Fruit fly (Drosophila melanogaster) whole organism, wandering third instar larva: ENCODE results near the gene CG1628.

Experiments
- Abd-B ChIP-seq: fragments of >200 bp; optimal IDR thresholded peaks from 2 replicates; lab custom pipeline; 2017; ENCODE audit warnings: missing biosample characterization, missing genetic modification characterization
- CG32264 ChIP-seq: fragments of 200-800 bp; sonication (Bioruptor generic); optimal IDR thresholded peaks from 2 replicates; lab custom pipeline; 2016; ENCODE audit warnings: missing biosample characterization, missing genetic modification characterization
- CG9705 ChIP-seq: fragments of 200-800 bp; sonication (Bioruptor generic); optimal IDR thresholded peaks from 2 replicates; lab custom pipeline; 2018; ENCODE audit warnings: missing biosample characterization, mild to moderate bottlenecking, missing genetic modification characterization
- Dfd ChIP-seq: fragments of >200 bp; optimal IDR thresholded peaks from 2 replicates; lab custom pipeline; 2017; ENCODE audit warnings: missing biosample characterization, missing genetic modification characterization
- Dif ChIP-seq: fragments of 200-275, 200-300 bp; sonication (Bioruptor generic); optimal IDR thresholded peaks from 2 replicates; lab custom pipeline; 2018; ENCODE audit warnings: missing biosample characterization, missing genetic modification characterization; ENCODE audit not compliant: partially characterized antibody
- GATAd ChIP-seq: sonication (Bioruptor generic); optimal IDR thresholded peaks from 2 replicates; lab custom pipeline; 2016; ENCODE audit warnings: missing biosample characterization, missing genetic modification characterization
- HLH106 ChIP-seq: fragments of 200-800 bp; optimal IDR thresholded peaks from 3 replicates; lab custom pipeline; 2019; ENCODE audit warnings: missing biosample characterization, mild to moderate bottlenecking, missing genetic modification characterization, moderate library complexity
- Hnf4 ChIP-seq: fragments of 200-800 bp; sonication (Bioruptor generic); optimal IDR thresholded peaks from 2 replicates; lab custom pipeline; 2016; ENCODE audit warnings: missing biosample characterization, mild to moderate bottlenecking, missing genetic modification characterization
- Hr78 ChIP-seq: fragments of >200 bp; optimal IDR thresholded peaks from 2 replicates; lab custom pipeline; 2017; ENCODE audit warnings: missing biosample characterization, missing genetic modification characterization
- Hr83 ChIP-seq: fragments of 200-300 bp; sonication (Bioruptor generic); optimal IDR thresholded peaks from 2 replicates; lab custom pipeline; 2016; ENCODE audit warnings: missing biosample characterization, mild to moderate bottlenecking, missing genetic modification characterization, moderate library complexity; ENCODE audit not compliant: poor library complexity, severe bottlenecking
- Jra ChIP-seq: sonication (Bioruptor generic); optimal IDR thresholded peaks from 2 replicates; lab custom pipeline; 2016; ENCODE audit warnings: missing biosample characterization, missing genetic modification characterization
- Mio ChIP-seq: sonication (Bioruptor generic); optimal IDR thresholded peaks from 2 replicates; lab custom pipeline; 2016; ENCODE audit warnings: missing biosample characterization, missing genetic modification characterization
- Myc ChIP-seq: fragments of >200 bp; optimal IDR thresholded peaks from 2 replicates; lab custom pipeline; 2017
- N ChIP-seq: fragments of >200 bp; optimal IDR thresholded peaks from 2 replicates; lab custom pipeline; 2018; ENCODE audit warnings: missing biosample characterization, missing external identifiers, missing genetic modification characterization
- OdsH ChIP-seq: fragments of 200-800 bp; sonication (Bioruptor generic); optimal IDR thresholded peaks from 2 replicates; lab custom pipeline; 2016; ENCODE audit warnings: missing biosample characterization, mild to moderate bottlenecking, missing genetic modification characterization
- Rel ChIP-seq, 2 experiments: fragments of 200-800 bp; sonication (Bioruptor generic) in 1 of 2; optimal IDR thresholded peaks; 2 replicates in 1 of 2; 3 replicates in 1 of 2; lab custom pipeline; 2016 to 2019; ENCODE audit warnings: mild to moderate bottlenecking in 2 of 2, missing biosample characterization in 2 of 2, missing genetic modification characterization in 2 of 2, moderate library complexity in 1 of 2
- Sp1 ChIP-seq: fragments of 200-800 bp; sonication (Bioruptor generic); optimal IDR thresholded peaks from 3 replicates; lab custom pipeline; 2019; ENCODE audit warnings: missing biosample characterization, mild to moderate bottlenecking, missing genetic modification characterization, moderate library complexity
- Vsx2 ChIP-seq: fragments of 200-300, 225-300 bp; sonication (Bioruptor generic); optimal IDR thresholded peaks from 2 replicates; lab custom pipeline; 2018; ENCODE audit warnings: missing biosample characterization, missing genetic modification characterization; ENCODE audit not compliant: partially characterized antibody
- br ChIP-seq: fragments of 200-800 bp; sonication (Bioruptor generic); optimal IDR thresholded peaks from 2 replicates; lab custom pipeline; 2016; ENCODE audit warnings: missing biosample characterization, missing genetic modification characterization
- brk ChIP-seq: fragments of 200-800 bp; sonication (Bioruptor generic); optimal IDR thresholded peaks from 2 replicates; lab custom pipeline; 2016; ENCODE audit warnings: missing biosample characterization, mild to moderate bottlenecking, missing genetic modification characterization
- dl ChIP-seq, 2 experiments: fragments of 175-275, 200-275 bp in 1 of 2; fragments of 200-275 bp in 1 of 2; sonication (Bioruptor generic); optimal IDR thresholded peaks; lab custom pipeline; 2018; ENCODE audit warnings: mild to moderate bottlenecking in 2 of 2, missing biosample characterization in 2 of 2, missing genetic modification characterization in 2 of 2, moderate library complexity in 2 of 2; ENCODE audit not compliant: partially characterized antibody in 2 of 2, insufficient read depth in 1 of 2
- dmrt93B ChIP-seq: fragments of 200-800 bp; sonication (Bioruptor generic); optimal IDR thresholded peaks from 2 replicates; lab custom pipeline; 2018; ENCODE audit warnings: missing biosample characterization, mild to moderate bottlenecking, missing genetic modification characterization
- dsf ChIP-seq: sonication (Bioruptor generic); optimal IDR thresholded peaks from 2 replicates; lab custom pipeline; 2016; ENCODE audit warnings: missing biosample characterization, missing genetic modification characterization, borderline replicate concordance
- ey ChIP-seq: fragments of 200-800 bp; sonication (Bioruptor generic); optimal IDR thresholded peaks from 2 replicates; lab custom pipeline; 2016; ENCODE audit warnings: missing biosample characterization, missing genetic modification characterization
- foxo ChIP-seq, 2 experiments: fragments of 200-800 bp; sonication (Bioruptor generic); optimal IDR thresholded peaks; 2 replicates in 1 of 2; 3 replicates in 1 of 2; lab custom pipeline; 2016 to 2017; ENCODE audit warnings: missing biosample characterization in 2 of 2, missing genetic modification characterization in 2 of 2
- fru ChIP-seq: fragments of 200-800 bp; sonication (Bioruptor generic); optimal IDR thresholded peaks from 3 replicates; lab custom pipeline; 2016; ENCODE audit warnings: missing biosample characterization, mild to moderate bottlenecking, missing genetic modification characterization
- h ChIP-seq: fragments of 200-800 bp; sonication (Bioruptor generic); optimal IDR thresholded peaks from 3 replicates; lab custom pipeline; 2016; ENCODE audit warnings: missing biosample characterization, mild to moderate bottlenecking, missing genetic modification characterization
- jim ChIP-seq: fragments of 175-275, 200-325 bp; sonication (Bioruptor generic); optimal IDR thresholded peaks from 2 replicates; lab custom pipeline; 2016; ENCODE audit warnings: missing biosample characterization, mild to moderate bottlenecking, missing genetic modification characterization
- lola ChIP-seq: fragments of >200 bp; optimal IDR thresholded peaks from 2 replicates; lab custom pipeline; 2017; ENCODE audit warnings: missing biosample characterization, missing genetic modification characterization
- pan ChIP-seq: fragments of >200 bp; optimal IDR thresholded peaks from 2 replicates; lab custom pipeline; 2017
- psq ChIP-seq: fragments of 200-800 bp; sonication (Bioruptor generic); optimal IDR thresholded peaks from 3 replicates; lab custom pipeline; 2017; ENCODE audit warnings: missing biosample characterization, mild to moderate bottlenecking, missing genetic modification characterization, moderate library complexity
- rgr ChIP-seq: fragments of 200-800 bp; sonication (Bioruptor generic); optimal IDR thresholded peaks from 3 replicates; lab custom pipeline; 2016; ENCODE audit warnings: missing biosample characterization, mild to moderate bottlenecking, missing genetic modification characterization
- sage ChIP-seq: fragments of 200-800 bp; sonication (Bioruptor generic); optimal IDR thresholded peaks from 2 replicates; lab custom pipeline; 2016; ENCODE audit warnings: missing biosample characterization, mild to moderate bottlenecking, missing genetic modification characterization
- sv ChIP-seq: fragments of 200-800 bp; sonication (Bioruptor generic); optimal IDR thresholded peaks from 3 replicates; lab custom pipeline; 2016; ENCODE audit warnings: missing biosample characterization, missing genetic modification characterization
- tai ChIP-seq: sonication (Bioruptor generic); optimal IDR thresholded peaks from 2 replicates; lab custom pipeline; 2016; ENCODE audit warnings: missing biosample characterization, missing genetic modification characterization
- usp ChIP-seq: fragments of >200 bp; optimal IDR thresholded peaks from 2 replicates; lab custom pipeline; 2017; ENCODE audit warnings: missing biosample characterization, missing genetic modification characterization
- woc ChIP-seq: sonication (Bioruptor generic); optimal IDR thresholded peaks from 2 replicates; lab custom pipeline; 2016; ENCODE audit warnings: missing biosample characterization, mild to moderate bottlenecking, missing genetic modification characterization

Gene CG1628

dm6 chrX:10570142-10570756 is 32.3 kb downstream of the CG1628 start (continued):
- TF ChIP-seq Dfd (GFP tag; lab: Kevin White, UChicago), result no peak
- TF ChIP-seq dsf (GFP tag; lab: Kevin White, UChicago), result no peak
- no peak for TF ChIP-seq Hnf4 (GFP tag; lab: Kevin White, UChicago)
- TF ChIP-seq dl (GFP tag; optimal IDR thresholded peaks at IDR 0.05; lab: Kevin White, UChicago; ENCODE audit: insufficient read depth in 1 of 2, partially characterized antibody in 2 of 2), result no peak
- peak in 1 of 2 experiments; percentile 70 for TF ChIP-seq foxo (GFP tag; optimal IDR thresholded peaks at IDR 0.05; lab: Kevin White, UChicago)
- peak; percentile 51 for TF ChIP-seq ey (GFP tag; lab: Kevin White, UChicago)
- TF ChIP-seq psq (GFP tag; lab: Kevin White, UChicago), result peak; percentile 21
- TF ChIP-seq tai, result no peak
- TF ChIP-seq brk (GFP tag; lab: Kevin White, UChicago), result no peak
- TF ChIP-seq GATAd (GFP tag; lab: Kevin White, UChicago), result no peak

- TF ChIP-seq brk (GFP tag; lab: Kevin White, UChicago), result no peak
- TF ChIP-seq Vsx2 (GFP tag; lab: Kevin White, UChicago), result no peak
- TF ChIP-seq sv (GFP tag; lab: Kevin White, UChicago), result no peak
- TF ChIP-seq usp (GFP tag; lab: Kevin White, UChicago), result no peak
- no peak for TF ChIP-seq OdsH
- TF ChIP-seq Sp1 (GFP tag; lab: Kevin White, UChicago), result no peak
- TF ChIP-seq woc (GFP tag; lab: Kevin White, UChicago), result no peak
- no peak for TF ChIP-seq rgr (GFP tag; lab: Kevin White, UChicago)
- TF ChIP-seq h, result no peak
- TF ChIP-seq Dfd (GFP tag; lab: Kevin White, UChicago), result no peak
- no peak for TF ChIP-seq br (GFP tag; lab: Kevin White, UChicago)
- no peak for TF ChIP-seq fru (GFP tag; lab: Kevin White, UChicago)
- no peak for TF ChIP-seq Hr78 (GFP tag; lab: Kevin White, UChicago)
- TF ChIP-seq GATAd (GFP tag; lab: Kevin White, UChicago), result no peak
- TF ChIP-seq, all 38 proteins: peak for 0
Measured at dm6 chrX:10566491-10566890, 36.0 kb downstream of the CG1628 start, which contains the start of gene CG15296. CG15296 (minus strand) TSS chrX:10566591.

- TF ChIP-seq Abd-B (GFP tag; lab: Kevin White, UChicago), result no peak
- TF ChIP-seq woc (GFP tag; lab: Kevin White, UChicago), result no peak
- TF ChIP-seq jim (GFP tag; lab: Kevin White, UChicago), result no peak
- TF ChIP-seq ey (GFP tag; lab: Kevin White, UChicago), result no peak
- no peak for TF ChIP-seq tai
- TF ChIP-seq brk (GFP tag; lab: Kevin White, UChicago), result no peak
- TF ChIP-seq GATAd (GFP tag; lab: Kevin White, UChicago), result no peak
- TF ChIP-seq sv (GFP tag; lab: Kevin White, UChicago), result no peak
- TF ChIP-seq fru (GFP tag; lab: Kevin White, UChicago), result no peak
- TF ChIP-seq, all 38 proteins: peak for 0
Measured at dm6 chrX:10564145-10564544, 38.4 kb downstream of the CG1628 start.

- TF ChIP-seq CG32264 (GFP tag; lab: Kevin White, UChicago), result no peak
- TF ChIP-seq CG9705 (GFP tag; lab: Kevin White, UChicago), result no peak
- TF ChIP-seq dmrt93B (GFP tag; lab: Kevin White, UChicago), result peak; percentile 20
- TF ChIP-seq lola (GFP tag; lab: Kevin White, UChicago), result no peak
- no peak for TF ChIP-seq usp (GFP tag; lab: Kevin White, UChicago)
- TF ChIP-seq sv (GFP tag; lab: Kevin White, UChicago), result no peak
- peak; percentile 51 for TF ChIP-seq Sp1 (GFP tag; lab: Kevin White, UChicago)
- no peak for TF ChIP-seq Dfd (GFP tag; lab: Kevin White, UChicago)
- peak; percentile 63 for TF ChIP-seq OdsH
- TF ChIP-seq dl (GFP tag; optimal IDR thresholded peaks at IDR 0.05; lab: Kevin White, UChicago; ENCODE audit: insufficient read depth in 1 of 2, partially characterized antibody in 2 of 2), result no peak
- TF ChIP-seq Hr83 (GFP tag; lab: Kevin White, UChicago), result no peak
- peak; percentile 62 for TF ChIP-seq HLH106 (tag; lab: Kevin White, UChicago)
- no peak for TF ChIP-seq br (GFP tag; lab: Kevin White, UChicago)
- peak; percentile 56 for TF ChIP-seq psq (GFP tag; lab: Kevin White, UChicago)
- no peak for TF ChIP-seq jim (GFP tag; lab: Kevin White, UChicago)
- TF ChIP-seq N (GFP tag; lab: Kevin White, UChicago), result peak; percentile 31
- peak; percentile 30 for TF ChIP-seq brk (GFP tag; lab: Kevin White, UChicago)
- no peak for TF ChIP-seq Abd-B (GFP tag; lab: Kevin White, UChicago)
- TF ChIP-seq Dif (GFP tag; lab: Kevin White, UChicago), result no peak
- peak; percentile 36 for TF ChIP-seq ey (GFP tag; lab: Kevin White, UChicago)
- peak; percentile 52 for TF ChIP-seq woc (GFP tag; lab: Kevin White, UChicago)
- no peak for TF ChIP-seq Vsx2 (GFP tag; lab: Kevin White, UChicago)
- TF ChIP-seq sage (GFP tag; lab: Kevin White, UChicago), result no peak
- TF ChIP-seq pan (lab: Kevin White, UChicago), result no peak
- TF ChIP-seq fru (GFP tag; lab: Kevin White, UChicago), result peak; percentile 54
- no peak for TF ChIP-seq GATAd (GFP tag; lab: Kevin White, UChicago)
- peak; percentile 37 for TF ChIP-seq Myc (lab: Kevin White, UChicago)
- no peak for TF ChIP-seq Jra (GFP tag; lab: Kevin White, UChicago)
- no peak for TF ChIP-seq Mio (GFP tag; lab: Kevin White, UChicago)
- no peak for TF ChIP-seq dsf (GFP tag; lab: Kevin White, UChicago)
- peak in 1 of 2 experiments; percentile 71 for TF ChIP-seq foxo (GFP tag; optimal IDR thresholded peaks at IDR 0.05; lab: Kevin White, UChicago)
- TF ChIP-seq Rel (GFP tag; optimal IDR thresholded peaks at IDR 0.05; lab: Kevin White, UChicago), result no peak
- TF ChIP-seq Rel (tag; optimal IDR thresholded peaks at IDR 0.05; lab: Kevin White, UChicago), result no peak
- peak; percentile 74 for TF ChIP-seq rgr (GFP tag; lab: Kevin White, UChicago)
- TF ChIP-seq h, result peak; percentile 63
- no peak for TF ChIP-seq tai
Measured at dm6 chrX:10561433-10561832, 41.1 kb downstream of the CG1628 start.
